Worm (Caenorhabditis elegans) whole organism, late embryonic: ENCODE results near the gene C13C4.6.

ENCODE experiments used
- C08G9.2 ChIP-seq: sonication (generic microtip); optimal IDR thresholded peaks from 2 replicates; lab custom pipeline; 2016; ENCODE audit warnings: mild to moderate bottlenecking, missing genetic modification characterization, moderate library complexity, missing compliant biosample characterization
- C38D4.7 ChIP-seq: fragments of 200-800 bp; sonication (Bioruptor generic); optimal IDR thresholded peaks from 2 replicates; lab custom pipeline; 2018; ENCODE audit warnings: mild to moderate bottlenecking, missing genetic modification characterization, moderate library complexity, missing compliant biosample characterization
- F13H6.1 ChIP-seq: sonication (generic microtip); optimal IDR thresholded peaks from 2 replicates; lab custom pipeline; 2016; ENCODE audit warnings: missing genetic modification characterization, missing compliant biosample characterization
- K02D7.2 ChIP-seq: sonication (generic microtip); optimal IDR thresholded peaks from 2 replicates; lab custom pipeline; 2017; ENCODE audit warnings: mild to moderate bottlenecking, missing genetic modification characterization, missing compliant biosample characterization
- K09A11.1 ChIP-seq: sonication (generic microtip); optimal IDR thresholded peaks from 2 replicates; lab custom pipeline; 2017; ENCODE audit warnings: antibody characterized with exemption, mild to moderate bottlenecking, missing genetic modification characterization, missing compliant biosample characterization; ENCODE audit not compliant: insufficient read depth
- T23F11.4 ChIP-seq: fragments of 200-800 bp; sonication (Bioruptor generic); optimal IDR thresholded peaks from 2 replicates; lab custom pipeline; 2018; ENCODE audit warnings: mild to moderate bottlenecking, missing genetic modification characterization, missing compliant biosample characterization
- Y22D7AL.16 ChIP-seq: sonication (generic microtip); optimal IDR thresholded peaks from 2 replicates; lab custom pipeline; 2016; ENCODE audit warnings: missing genetic modification characterization, missing compliant biosample characterization
- ahr-1 ChIP-seq: sonication (generic microtip); optimal IDR thresholded peaks from 2 replicates; lab custom pipeline; 2016; ENCODE audit warnings: missing genetic modification characterization, missing compliant biosample characterization
- ama-1 ChIP-seq: fragments of 150-350 bp; optimal IDR thresholded peaks from 2 replicates; lab custom pipeline; 2014
- ceh-22 ChIP-seq: sonication (generic microtip); optimal IDR thresholded peaks from 2 replicates; lab custom pipeline; 2017; ENCODE audit warnings: missing biosample characterization, missing genetic modification characterization
- ceh-31 ChIP-seq: sonication (generic microtip); optimal IDR thresholded peaks from 2 replicates; lab custom pipeline; 2016; ENCODE audit warnings: missing genetic modification characterization, missing compliant biosample characterization
- ceh-34 ChIP-seq: sonication (generic microtip); optimal IDR thresholded peaks from 2 replicates; lab custom pipeline; 2016; ENCODE audit warnings: mild to moderate bottlenecking, missing genetic modification characterization, missing compliant biosample characterization
- ceh-45 ChIP-seq: fragments of 200-800 bp; sonication (Bioruptor generic); IDR thresholded peaks from 2 replicates; pipeline ENCODE4 v1.3.6; 2022; ENCODE audit warnings: missing genetic modification reagents, missing genetic modification characterization, missing compliant biosample characterization
- che-1 ChIP-seq: sonication (generic microtip); optimal IDR thresholded peaks from 2 replicates; lab custom pipeline; 2016; ENCODE audit warnings: mild to moderate bottlenecking, missing genetic modification characterization, missing compliant biosample characterization
- dmd-4 ChIP-seq: sonication (generic microtip); optimal IDR thresholded peaks from 2 replicates; lab custom pipeline; 2016; ENCODE audit warnings: borderline replicate concordance, missing genetic modification characterization, missing compliant biosample characterization
- elt-2 ChIP-seq: sonication (generic microtip); optimal IDR thresholded peaks from 2 replicates; lab custom pipeline; 2016; ENCODE audit warnings: missing genetic modification reagents, missing genetic modification characterization, missing compliant biosample characterization
- elt-4 ChIP-seq: sonication (generic microtip); optimal IDR thresholded peaks from 2 replicates; lab custom pipeline; 2016; ENCODE audit warnings: missing genetic modification characterization, missing compliant biosample characterization
- ets-4 ChIP-seq: sonication (generic microtip); optimal IDR thresholded peaks from 2 replicates; lab custom pipeline; 2016; ENCODE audit warnings: missing genetic modification characterization, missing compliant biosample characterization
- eyg-1 ChIP-seq: sonication (generic microtip); optimal IDR thresholded peaks from 2 replicates; lab custom pipeline; 2016; ENCODE audit warnings: missing genotype, missing genetic modification characterization, missing compliant biosample characterization
- fkh-10 ChIP-seq: fragments of 150-350 bp; optimal IDR thresholded peaks from 2 replicates; lab custom pipeline; 2014; ENCODE audit warnings: missing biosample characterization, missing genetic modification reagents, missing genetic modification characterization
- hlh-13 ChIP-seq: fragments of 200-800 bp; sonication (Bioruptor generic); optimal IDR thresholded peaks from 2 replicates; lab custom pipeline; 2018; ENCODE audit warnings: mild to moderate bottlenecking, missing genetic modification characterization, missing compliant biosample characterization
- hlh-15 ChIP-seq: sonication (generic microtip); optimal IDR thresholded peaks from 2 replicates; lab custom pipeline; 2016; ENCODE audit warnings: missing genetic modification characterization, missing compliant biosample characterization
- hlh-30 ChIP-seq: sonication (generic microtip); optimal IDR thresholded peaks from 2 replicates; lab custom pipeline; 2017; ENCODE audit warnings: antibody characterized with exemption, missing genetic modification characterization, missing compliant biosample characterization; ENCODE audit not compliant: insufficient read depth
- hlh-8 ChIP-seq: sonication (generic microtip); optimal IDR thresholded peaks from 2 replicates; lab custom pipeline; 2016; ENCODE audit warnings: missing genotype, missing genetic modification characterization, missing compliant biosample characterization
- lim-6 ChIP-seq: sonication (generic microtip); optimal IDR thresholded peaks from 2 replicates; lab custom pipeline; 2016; ENCODE audit warnings: missing genetic modification characterization, missing compliant biosample characterization
- mec-3 ChIP-seq: sonication (generic microtip); optimal IDR thresholded peaks from 2 replicates; lab custom pipeline; 2016; ENCODE audit warnings: borderline replicate concordance, missing genetic modification characterization, missing compliant biosample characterization
- nfya-1 ChIP-seq: sonication (generic microtip); optimal IDR thresholded peaks from 2 replicates; lab custom pipeline; 2017; ENCODE audit warnings: missing genetic modification characterization, mild to moderate bottlenecking, missing compliant biosample characterization, antibody characterized with exemption, moderate library complexity
- nhr-232 ChIP-seq: sonication (generic microtip); optimal IDR thresholded peaks from 2 replicates; lab custom pipeline; 2016; ENCODE audit warnings: missing genetic modification characterization, missing compliant biosample characterization
- odd-2 ChIP-seq: sonication (generic microtip); optimal IDR thresholded peaks from 2 replicates; lab custom pipeline; 2017; ENCODE audit warnings: antibody characterized with exemption, mild to moderate bottlenecking, missing genetic modification characterization, missing compliant biosample characterization
- pat-9 ChIP-seq: fragments of 200-800 bp; sonication (Bioruptor generic); optimal IDR thresholded peaks from 2 replicates; lab custom pipeline; 2018; ENCODE audit warnings: mild to moderate bottlenecking, missing genetic modification characterization, moderate library complexity, missing compliant biosample characterization
- pax-1 ChIP-seq: fragments of 150-350 bp; optimal IDR thresholded peaks from 2 replicates; lab custom pipeline; 2014; ENCODE audit warnings: missing biosample characterization, missing genetic modification characterization
- pha-2 ChIP-seq: sonication (generic microtip); optimal IDR thresholded peaks from 2 replicates; lab custom pipeline; 2017; ENCODE audit warnings: mild to moderate bottlenecking, missing genetic modification characterization, missing compliant biosample characterization
- pha-4 ChIP-seq: fragments of 150-350 bp; optimal IDR thresholded peaks from 2 replicates; lab custom pipeline; 2018; ENCODE audit warnings: missing biosample characterization, missing genetic modification reagents, missing genetic modification characterization
- pqm-1 ChIP-seq: sonication (generic microtip); optimal IDR thresholded peaks from 2 replicates; lab custom pipeline; 2016; ENCODE audit warnings: missing genetic modification characterization, missing compliant biosample characterization
- pros-1 ChIP-seq: fragments of 150-350 bp; optimal IDR thresholded peaks from 2 replicates; lab custom pipeline; 2014; ENCODE audit warnings: missing biosample characterization, missing genetic modification reagents, missing genetic modification characterization
- sdc-2 ChIP-seq: sonication (generic microtip); optimal IDR thresholded peaks from 2 replicates; lab custom pipeline; 2016; ENCODE audit warnings: missing genotype, missing genetic modification characterization, missing compliant biosample characterization
- sox-2 ChIP-seq: fragments of 200-800 bp; sonication (Bioruptor generic); IDR thresholded peaks from 2 replicates; pipeline ENCODE4 v1.3.6; 2022; ENCODE audit warnings: missing genetic modification reagents, missing genetic modification characterization, missing compliant biosample characterization
- sox-4 ChIP-seq: sonication (generic microtip); optimal IDR thresholded peaks from 2 replicates; lab custom pipeline; 2017; ENCODE audit warnings: mild to moderate bottlenecking, missing genetic modification characterization, inconsistent platforms, missing compliant biosample characterization
- syd-9 ChIP-seq: sonication (generic microtip); optimal IDR thresholded peaks from 2 replicates; lab custom pipeline; 2016; ENCODE audit warnings: mild to moderate bottlenecking, missing genetic modification characterization, moderate library complexity, missing compliant biosample characterization
- unc-55 ChIP-seq: sonication (generic microtip); optimal IDR thresholded peaks from 2 replicates; lab custom pipeline; 2017; ENCODE audit warnings: missing biosample characterization, missing genetic modification reagents, missing genetic modification characterization
- ztf-16 ChIP-seq: sonication (generic microtip); optimal IDR thresholded peaks from 2 replicates; lab custom pipeline; 2017; ENCODE audit warnings: missing genetic modification characterization, missing compliant biosample characterization

Gene C13C4.6

DNA sequence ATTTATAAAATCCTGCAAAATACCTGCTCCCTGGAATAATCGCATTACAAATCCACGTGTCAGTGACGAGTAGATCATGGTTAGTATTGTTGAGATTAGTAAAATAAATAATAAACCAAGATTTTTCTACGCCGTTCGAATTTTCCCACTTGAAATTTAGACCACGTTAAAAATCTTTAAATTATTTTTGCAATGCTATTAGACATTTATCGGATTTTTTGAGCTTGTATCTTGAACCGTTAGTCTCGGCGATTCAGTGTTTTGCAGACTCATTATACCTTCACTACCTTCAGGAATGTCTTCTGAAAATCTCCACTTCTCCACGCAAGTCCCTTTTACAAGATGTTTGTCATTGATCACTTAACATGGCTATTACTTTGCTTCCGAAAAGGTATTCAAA lies 40.8 kb downstream of the C13C4.6 start, which contains the start of gene C27A7.5:
C27A7.5 (minus strand) TSS at position 101 of the 400 bp plus-strand sequence.
- TF ChIP-seq pha-2 (tag; lab: Kevin White, UChicago) (no peak), ets-4 (tag; lab: Kevin White, UChicago) (no peak), unc-55 (GFP tag; lab: Kevin White, UChicago) (no peak), eyg-1 (tag; lab: Kevin White, UChicago) (no peak), sox-2 (GFP tag; lab: Robert Waterston, UW) (no peak), ceh-31 (tag; lab: Kevin White, UChicago) (no peak), C38D4.7 (GFP tag; lab: Kevin White, UChicago) (no peak), K09A11.1 (no peak), pat-9 (no peak), pqm-1 (no peak), hlh-13 (no peak), odd-2 (tag; lab: Kevin White, UChicago) (no peak), elt-4 (tag; lab: Kevin White, UChicago) (no peak), hlh-30 (tag; lab: Kevin White, UChicago) (no peak), ceh-45 (GFP tag; lab: Robert Waterston, UW) (no peak), pha-4 (tag; lab: Kevin White, UChicago) (no peak), sox-4 (no peak), pros-1 (no peak)
- TF ChIP-seq, all 69 proteins: peak for 0

DNA sequence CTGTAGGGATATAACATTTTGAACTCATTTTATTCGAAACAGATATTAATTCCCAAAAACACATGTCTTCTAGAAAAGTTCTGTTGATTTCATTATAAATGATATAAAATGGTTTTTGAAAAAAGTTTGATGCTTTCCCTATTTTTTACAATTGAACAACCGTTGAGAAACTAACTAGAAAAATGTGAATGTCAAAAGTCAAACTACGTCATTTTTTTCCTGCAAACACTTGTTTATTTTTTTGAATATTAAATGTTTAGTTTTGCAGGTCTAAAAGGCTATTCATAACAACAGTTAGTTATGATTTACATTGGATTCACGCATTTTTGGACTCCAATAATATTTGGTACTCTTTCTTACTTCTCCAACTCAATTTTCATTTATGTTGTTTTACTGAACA lies 41.5 kb downstream of the C13C4.6 start, which contains the start of gene srj-4:
srj-4 (plus strand) TSS at position 301 of the 400 bp plus-strand sequence.
- TF ChIP-seq ama-1 (lab: Kevin White, UChicago) (no peak), pha-4 (tag; lab: Kevin White, UChicago) (no peak), pqm-1 (no peak), pros-1 (no peak), hlh-15 (no peak), eyg-1 (tag; lab: Kevin White, UChicago) (no peak), elt-2 (no peak), T23F11.4 (GFP tag; lab: Kevin White, UChicago) (no peak), lim-6 (no peak), sdc-2 (tag; lab: Kevin White, UChicago) (no peak), ceh-45 (GFP tag; lab: Robert Waterston, UW) (no peak), syd-9 (no peak), ahr-1 (tag; lab: Kevin White, UChicago) (no peak), K09A11.1 (no peak), ztf-16 (no peak), elt-4 (tag; lab: Kevin White, UChicago) (no peak), pha-2 (tag; lab: Kevin White, UChicago) (no peak)

- TF ChIP-seq syd-9 (no peak), C08G9.2 (tag; lab: Kevin White, UChicago) (peak; percentile 32), nhr-232 (tag; lab: Kevin White, UChicago) (no peak), elt-4 (tag; lab: Kevin White, UChicago) (peak; percentile 18), dmd-4 (tag; lab: Kevin White, UChicago) (peak; percentile 9), mec-3 (tag; lab: Kevin White, UChicago) (peak; percentile 33), pax-1 (tag; lab: Kevin White, UChicago) (no peak)
Measured at ce11 chrV:12167031-12167430, 45.7 kb downstream of the C13C4.6 start.

DNA sequence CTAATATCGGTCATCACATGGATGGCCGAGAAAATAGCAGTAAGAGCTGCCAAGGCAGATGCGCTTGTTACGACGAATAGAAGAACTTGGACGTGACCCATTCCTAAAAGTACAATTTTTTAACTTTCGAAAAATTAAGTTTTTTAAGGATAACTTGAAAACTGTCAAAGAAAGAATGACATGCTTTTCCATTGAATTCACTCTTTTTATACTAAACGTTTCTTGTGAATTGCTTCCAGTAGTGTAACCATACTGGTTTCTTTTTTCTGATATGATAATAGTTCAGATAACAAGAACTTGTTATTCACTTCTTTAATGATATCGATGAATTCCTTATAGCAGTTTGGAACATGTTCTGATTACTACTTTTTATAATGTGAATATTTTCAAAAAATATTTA lies 46.3 kb downstream of the C13C4.6 start, which contains the start of gene col-37:
col-37 (minus strand) TSS at position 101 of the 400 bp plus-strand sequence.
- TF ChIP-seq ztf-16 = no peak
- no peak for TF ChIP-seq ahr-1 (tag; lab: Kevin White, UChicago)
- no peak for TF ChIP-seq pat-9
- TF ChIP-seq fkh-10 (GFP tag; lab: Kevin White, UChicago) = no peak
- no peak for TF ChIP-seq hlh-8 (tag; lab: Kevin White, UChicago)

ce11 chrV:12170114-12170513 lies 48.7 kb downstream of the C13C4.6 start, which contains the start of gene ZK863.1:
Gene ZK863.1 (minus strand): TSS chrV:12170214.
- no peak for TF ChIP-seq ceh-31 (tag; lab: Kevin White, UChicago)
- TF ChIP-seq T23F11.4 (GFP tag; lab: Kevin White, UChicago) = no peak
- TF ChIP-seq K02D7.2 (tag; lab: Kevin White, UChicago) = no peak
- TF ChIP-seq F13H6.1 (tag; lab: Kevin White, UChicago) = no peak
- TF ChIP-seq ceh-22 (tag; lab: Kevin White, UChicago) = no peak
- no peak for TF ChIP-seq dmd-4 (tag; lab: Kevin White, UChicago)
- TF ChIP-seq che-1 (tag; lab: Kevin White, UChicago) = no peak
- no peak for TF ChIP-seq nfya-1 (tag; lab: Kevin White, UChicago)
- TF ChIP-seq Y22D7AL.16 (tag; lab: Kevin White, UChicago) = no peak
- no peak for TF ChIP-seq ceh-34 (tag; lab: Kevin White, UChicago)
- no peak for TF ChIP-seq eyg-1 (tag; lab: Kevin White, UChicago)
